Worm (Caenorhabditis elegans) whole organism, mixed stage, embryonic: ENCODE data around the gene K10B4.3.
A peak's percentile ranks its signal among the peaks of the same experiment; 100 is the strongest.

Experiments
- bed-3 ChIP-seq: fragments of 200-800 bp; sonication (Bioruptor generic); optimal IDR thresholded peaks from 3 replicates; lab custom pipeline; 2018; ENCODE audit warnings: mild to moderate bottlenecking, missing genetic modification characterization, moderate library complexity, missing compliant biosample characterization
- blmp-1 ChIP-seq: fragments of 150-350 bp; optimal IDR thresholded peaks from 2 replicates; lab custom pipeline; 2014; ENCODE audit warnings: missing biosample characterization, missing genetic modification characterization
- ceh-39 ChIP-seq: fragments of 150-350 bp; optimal IDR thresholded peaks from 2 replicates; lab custom pipeline; 2014; ENCODE audit warnings: missing biosample characterization, missing genetic modification characterization
- ceh-43 ChIP-seq: fragments of 200-800 bp; sonication (Bioruptor generic); optimal IDR thresholded peaks from 2 replicates; lab custom pipeline; 2018; ENCODE audit warnings: mild to moderate bottlenecking, missing genetic modification characterization, moderate library complexity, missing compliant biosample characterization
- ceh-83 ChIP-seq: fragments of 200-800 bp; sonication (Bioruptor generic); optimal IDR thresholded peaks from 2 replicates; lab custom pipeline; 2018; ENCODE audit warnings: mild to moderate bottlenecking, missing genetic modification characterization, missing compliant biosample characterization
- ces-1 ChIP-seq: fragments of 150-350 bp; optimal IDR thresholded peaks from 2 replicates; lab custom pipeline; 2014; ENCODE audit warnings: missing biosample characterization, missing genetic modification reagents, missing genetic modification characterization
- cnd-1 ChIP-seq: fragments of 200-800 bp; sonication (Bioruptor generic); optimal IDR thresholded peaks from 2 replicates; lab custom pipeline; 2018; ENCODE audit warnings: mild to moderate bottlenecking, missing genetic modification characterization, missing compliant biosample characterization
- drap-1 ChIP-seq: fragments of 200-800 bp; sonication (Bioruptor generic); optimal IDR thresholded peaks from 3 replicates; lab custom pipeline; 2018; ENCODE audit warnings: mild to moderate bottlenecking, missing genetic modification characterization, missing compliant biosample characterization
- elt-1 ChIP-seq: sonication (generic microtip); optimal IDR thresholded peaks from 2 replicates; lab custom pipeline; 2017; ENCODE audit warnings: missing genetic modification characterization, mild to moderate bottlenecking, missing compliant biosample characterization, antibody characterized with exemption, moderate library complexity, borderline replicate concordance; ENCODE audit not compliant: insufficient read depth
- elt-3 ChIP-seq: fragments of 150-350 bp; optimal IDR thresholded peaks from 2 replicates; lab custom pipeline; 2014; ENCODE audit warnings: missing biosample characterization, missing genetic modification characterization
- ham-2 ChIP-seq: fragments of 200-800 bp; sonication (Bioruptor generic); optimal IDR thresholded peaks from 2 replicates; lab custom pipeline; 2018; ENCODE audit warnings: mild to moderate bottlenecking, missing genetic modification characterization, missing compliant biosample characterization
- hlh-1 ChIP-seq: fragments of 150-350 bp; optimal IDR thresholded peaks from 2 replicates; lab custom pipeline; 2014; ENCODE audit warnings: missing biosample characterization, missing genetic modification reagents, missing genetic modification characterization
- lin-13 ChIP-seq: fragments of 150-350 bp; optimal IDR thresholded peaks from 2 replicates; lab custom pipeline; 2014; ENCODE audit warnings: missing biosample characterization, missing genetic modification characterization
- lin-32 ChIP-seq: fragments of 200-800 bp; sonication (Bioruptor generic); optimal IDR thresholded peaks from 2 replicates; lab custom pipeline; 2018; ENCODE audit warnings: mild to moderate bottlenecking, missing genetic modification characterization, missing compliant biosample characterization
- lsy-2 ChIP-seq: fragments of 150-350 bp; optimal IDR thresholded peaks from 2 replicates; lab custom pipeline; 2014; ENCODE audit warnings: missing biosample characterization, missing genetic modification characterization
- mab-5 ChIP-seq: fragments of 150-350 bp; optimal IDR thresholded peaks from 2 replicates; lab custom pipeline; 2014; ENCODE audit warnings: missing biosample characterization, missing genetic modification characterization
- mep-1 ChIP-seq: fragments of 150-350 bp; optimal IDR thresholded peaks from 2 replicates; lab custom pipeline; 2017; ENCODE audit warnings: missing biosample characterization, missing genetic modification reagents, missing genetic modification characterization, inconsistent platforms
- mls-2 ChIP-seq: sonication (generic microtip); optimal IDR thresholded peaks from 2 replicates; lab custom pipeline; 2016; ENCODE audit warnings: mild to moderate bottlenecking, missing genetic modification characterization, moderate library complexity, missing compliant biosample characterization
- nhr-12 ChIP-seq: fragments of 150-350 bp; optimal IDR thresholded peaks from 2 replicates; lab custom pipeline; 2014; ENCODE audit warnings: missing biosample characterization, missing genetic modification characterization
- nhr-2 ChIP-seq: fragments of 150-350 bp; optimal IDR thresholded peaks from 2 replicates; lab custom pipeline; 2014; ENCODE audit warnings: missing biosample characterization, missing genetic modification characterization
- nhr-237 ChIP-seq: fragments of 150-350 bp; optimal IDR thresholded peaks from 2 replicates; lab custom pipeline; 2014; ENCODE audit warnings: missing biosample characterization, missing genetic modification characterization
- nhr-28 ChIP-seq: fragments of 150-350 bp; optimal IDR thresholded peaks from 2 replicates; lab custom pipeline; 2014; ENCODE audit warnings: missing biosample characterization, missing genetic modification characterization
- nhr-76 ChIP-seq: sonication (generic microtip); optimal IDR thresholded peaks from 2 replicates; lab custom pipeline; 2017; ENCODE audit warnings: missing biosample characterization, missing genetic modification characterization
- pha-4 ChIP-seq: fragments of 150-350 bp; optimal IDR thresholded peaks from 2 replicates; lab custom pipeline; 2018; ENCODE audit warnings: missing biosample characterization, missing genetic modification reagents, missing genetic modification characterization
- sem-2 ChIP-seq: fragments of 200-800 bp; sonication (Bioruptor generic); optimal IDR thresholded peaks from 2 replicates; lab custom pipeline; 2018; ENCODE audit warnings: mild to moderate bottlenecking, missing genetic modification characterization, missing compliant biosample characterization
- sptf-1 ChIP-seq: sonication (generic microtip); optimal IDR thresholded peaks from 2 replicates; lab custom pipeline; 2017; ENCODE audit warnings: mild to moderate bottlenecking, missing genetic modification characterization, moderate library complexity, missing compliant biosample characterization
- unc-62 ChIP-seq: fragments of 150-350 bp; optimal IDR thresholded peaks from 2 replicates; lab custom pipeline; 2014; ENCODE audit warnings: missing biosample characterization, missing genetic modification reagents, missing genetic modification characterization
- zip-8 ChIP-seq: fragments of 150-350 bp; optimal IDR thresholded peaks from 2 replicates; lab custom pipeline; 2014; ENCODE audit warnings: missing biosample characterization, missing genetic modification characterization
- ztf-11 ChIP-seq: fragments of 150-350 bp; optimal IDR thresholded peaks from 2 replicates; lab custom pipeline; 2014; ENCODE audit warnings: missing biosample characterization, missing genetic modification characterization

Gene K10B4.3

DNA sequence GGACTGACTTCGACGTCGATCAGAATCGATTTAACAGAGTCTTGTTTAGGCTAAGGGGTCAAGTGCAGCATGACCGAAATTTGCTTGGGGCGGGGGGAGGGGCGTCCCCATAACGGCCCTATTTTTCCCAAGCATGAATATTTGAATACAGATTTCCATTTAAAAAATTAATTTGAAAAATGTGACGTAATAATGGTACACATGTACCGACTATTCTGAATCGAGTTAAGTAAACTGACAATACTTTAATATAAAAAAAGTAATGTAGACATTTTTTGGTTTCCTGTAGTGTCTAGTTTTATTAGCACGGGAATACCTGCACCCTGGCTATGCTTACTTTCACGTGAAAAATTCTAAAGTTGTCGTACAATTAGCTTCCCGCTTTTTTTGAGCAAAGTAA lies 34.2 kb downstream of the K10B4.3 start:
- peak; percentile 56 for TF ChIP-seq zip-8 (tag; lab: Kevin White, UChicago)
- no peak for TF ChIP-seq cnd-1 (tag; lab: Kevin White, UChicago)
- TF ChIP-seq hlh-1 (tag; lab: Kevin White, UChicago): no peak

DNA sequence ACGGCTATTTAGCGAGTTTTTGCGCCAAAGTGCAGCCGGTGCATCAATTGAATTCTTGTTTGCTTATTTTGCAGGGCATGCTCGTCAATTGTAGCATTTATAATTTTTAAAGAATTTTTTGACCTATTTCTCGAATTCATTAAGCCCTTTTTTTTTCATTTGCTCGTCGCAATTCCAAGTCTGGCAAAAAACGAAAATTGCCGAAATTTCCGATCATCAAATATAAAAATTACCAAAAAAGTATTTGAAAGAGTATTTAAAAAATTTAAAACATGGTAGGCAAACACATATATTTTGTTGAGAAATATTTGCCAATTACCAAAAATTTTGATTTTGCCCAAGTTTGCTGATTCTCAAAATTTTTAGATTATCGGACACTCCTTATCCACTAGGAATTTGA lies 36.9 kb downstream of the K10B4.3 start, which contains the start of gene C50D2.6:
TSS of gene C50D2.6 (plus strand) at position 301 of the 400 bp plus-strand sequence.
- TF ChIP-seq cnd-1 (tag; lab: Kevin White, UChicago) (no peak), elt-3 (no peak)

ce11 chrII:79166-79565 lies 41.9 kb downstream of the K10B4.3 start, which contains the start of gene C23H3.9:
Gene C23H3.9, minus strand, starts transcription at chrII:79266.
- TF ChIP-seq hlh-1 (tag; lab: Kevin White, UChicago): no peak
- TF ChIP-seq ham-2 (GFP tag; lab: Kevin White, UChicago): no peak
- no peak for TF ChIP-seq pha-4
- TF ChIP-seq elt-3: no peak
- TF ChIP-seq mab-5 (tag; lab: Kevin White, UChicago): no peak
- no peak for TF ChIP-seq drap-1 (GFP tag; lab: Kevin White, UChicago)
- TF ChIP-seq nhr-2 (tag; lab: Kevin White, UChicago): no peak
- no peak for TF ChIP-seq sem-2
- no peak for TF ChIP-seq lin-32
- TF ChIP-seq ztf-11 (tag; lab: Kevin White, UChicago): no peak
- no peak for TF ChIP-seq ceh-43 (GFP tag; lab: Kevin White, UChicago)
- TF ChIP-seq lsy-2 (tag; lab: Kevin White, UChicago): no peak
- TF ChIP-seq ceh-39: no peak
- TF ChIP-seq unc-62 (GFP tag; lab: Kevin White, UChicago): no peak
- no peak for TF ChIP-seq nhr-76 (tag; lab: Kevin White, UChicago)
- no peak for TF ChIP-seq nhr-28

DNA sequence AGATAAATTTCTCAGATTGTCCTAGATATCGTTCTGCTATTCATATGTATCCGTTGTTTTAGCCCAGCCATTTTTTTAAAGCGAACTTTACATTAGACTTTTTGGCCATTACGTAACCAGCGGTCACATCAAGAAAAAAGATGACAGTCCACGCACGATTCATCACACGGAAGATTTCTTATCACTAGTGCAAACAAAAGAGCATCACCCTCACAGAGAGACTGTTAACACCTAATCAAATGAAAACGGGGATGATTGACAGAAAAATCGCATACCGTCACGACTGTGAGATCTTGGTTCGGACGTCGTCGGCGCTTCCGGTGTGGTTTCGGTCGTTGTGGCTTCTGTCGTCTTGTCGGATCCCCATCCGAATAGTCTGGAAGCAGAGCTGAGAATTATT lies 44.4 kb downstream of the K10B4.3 start:
- TF ChIP-seq cnd-1 (tag; lab: Kevin White, UChicago): no peak
- no peak for TF ChIP-seq sptf-1
- no peak for TF ChIP-seq lin-32
- TF ChIP-seq bed-3: no peak
- no peak for TF ChIP-seq mls-2 (tag; lab: Kevin White, UChicago)
- TF ChIP-seq nhr-2 (tag; lab: Kevin White, UChicago): no peak
- no peak for TF ChIP-seq nhr-237 (tag; lab: Kevin White, UChicago)
- no peak for TF ChIP-seq ceh-83 (GFP tag; lab: Kevin White, UChicago)
- TF ChIP-seq mep-1: no peak
- TF ChIP-seq nhr-28: no peak
- TF ChIP-seq elt-1 (tag; lab: Kevin White, UChicago): no peak
- no peak for TF ChIP-seq blmp-1 (tag; lab: Kevin White, UChicago)
- no peak for TF ChIP-seq lsy-2 (tag; lab: Kevin White, UChicago)

ce11 chrII:75831-76230 lies 45.2 kb downstream of the K10B4.3 start:
- TF ChIP-seq nhr-76 (tag; lab: Kevin White, UChicago) (no peak), ceh-39 (no peak), zip-8 (tag; lab: Kevin White, UChicago) (no peak), nhr-12 (no peak), sem-2 (no peak), ceh-43 (GFP tag; lab: Kevin White, UChicago) (no peak), mab-5 (tag; lab: Kevin White, UChicago) (no peak), cnd-1 (tag; lab: Kevin White, UChicago) (no peak), sptf-1 (no peak), lin-13 (tag; lab: Kevin White, UChicago) (no peak), lin-32 (no peak), lsy-2 (tag; lab: Kevin White, UChicago) (no peak), elt-1 (tag; lab: Kevin White, UChicago) (no peak), pha-4 (no peak), ztf-11 (tag; lab: Kevin White, UChicago) (no peak), ces-1 (no peak), drap-1 (GFP tag; lab: Kevin White, UChicago) (no peak)

- TF ChIP-seq nhr-12: no peak
- TF ChIP-seq ces-1: peak; percentile 76
These were observed 47.1 kb downstream of the K10B4.3 start for ce11 chrII:73892-74291.
